Worm (Caenorhabditis elegans) whole organism, L4/young adult: ENCODE measurements around the gene F57A8.7.

Experiments
- W03F9.2 ChIP-seq: fragments of 150-350 bp; optimal IDR thresholded peaks from 2 replicates; lab custom pipeline; 2014; ENCODE audit warnings: missing biosample characterization, missing genetic modification characterization
- dao-5 ChIP-seq: sonication (generic microtip); optimal IDR thresholded peaks from 2 replicates; lab custom pipeline; 2016; ENCODE audit warnings: missing genotype, missing genetic modification characterization, moderate library complexity, missing compliant biosample characterization
- him-1 ChIP-seq: sonication (generic microtip); optimal IDR thresholded peaks from 2 replicates; lab custom pipeline; 2016; ENCODE audit warnings: missing genotype, missing genetic modification reagents, missing genetic modification characterization, missing compliant biosample characterization

Gene F57A8.7

DNA sequence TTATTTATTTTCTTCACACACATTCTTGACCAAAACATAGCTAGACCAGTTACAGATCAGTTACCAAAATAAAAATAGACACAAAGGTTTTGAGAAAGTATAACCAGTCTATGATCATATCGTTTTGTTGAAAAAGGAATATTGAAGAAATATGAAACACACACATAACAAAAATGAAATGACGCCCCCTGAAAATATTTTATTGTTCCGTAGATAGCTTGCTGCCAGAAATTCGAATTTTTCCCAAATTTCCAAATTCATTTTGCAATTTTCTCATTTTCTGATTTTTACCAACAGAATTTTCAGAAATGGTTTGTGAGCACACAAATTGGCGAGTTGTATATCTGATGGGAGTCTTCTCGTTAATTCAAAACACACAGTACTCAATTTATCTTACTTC is at the start of gene F57A8.7:
F57A8.7 (plus strand) TSS at position 301 of the 400 bp plus-strand sequence.
- TF ChIP-seq dao-5 (no peak), W03F9.2 (tag; lab: Kevin White, UChicago) (no peak), him-1 (tag; lab: Kevin White, UChicago) (no peak)

DNA sequence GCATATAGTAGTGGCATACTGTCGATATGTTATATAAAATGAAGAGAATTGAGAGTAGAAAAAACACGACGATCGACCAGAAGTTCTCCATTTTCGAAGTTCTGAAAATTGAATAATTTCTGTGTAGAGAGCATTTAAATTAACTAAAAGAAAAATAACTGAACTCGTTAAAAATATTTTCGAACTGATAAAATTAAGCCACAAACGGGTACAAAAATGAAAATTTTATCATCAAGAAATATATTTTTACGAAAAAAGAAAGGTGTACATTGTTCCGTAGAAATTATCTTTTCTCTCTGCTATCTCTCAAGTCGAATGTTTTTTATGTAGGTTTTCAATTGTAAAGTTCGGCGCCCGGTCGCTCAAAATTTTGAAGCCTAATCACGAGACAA is 44.6 kb upstream of the F57A8.7 start, which contains the start of gene acl-2:
acl-2 (minus strand) TSS at position 101 of the 392 bp plus-strand sequence.
- TF ChIP-seq him-1 (tag; lab: Kevin White, UChicago) (no peak), W03F9.2 (tag; lab: Kevin White, UChicago) (no peak)

DNA sequence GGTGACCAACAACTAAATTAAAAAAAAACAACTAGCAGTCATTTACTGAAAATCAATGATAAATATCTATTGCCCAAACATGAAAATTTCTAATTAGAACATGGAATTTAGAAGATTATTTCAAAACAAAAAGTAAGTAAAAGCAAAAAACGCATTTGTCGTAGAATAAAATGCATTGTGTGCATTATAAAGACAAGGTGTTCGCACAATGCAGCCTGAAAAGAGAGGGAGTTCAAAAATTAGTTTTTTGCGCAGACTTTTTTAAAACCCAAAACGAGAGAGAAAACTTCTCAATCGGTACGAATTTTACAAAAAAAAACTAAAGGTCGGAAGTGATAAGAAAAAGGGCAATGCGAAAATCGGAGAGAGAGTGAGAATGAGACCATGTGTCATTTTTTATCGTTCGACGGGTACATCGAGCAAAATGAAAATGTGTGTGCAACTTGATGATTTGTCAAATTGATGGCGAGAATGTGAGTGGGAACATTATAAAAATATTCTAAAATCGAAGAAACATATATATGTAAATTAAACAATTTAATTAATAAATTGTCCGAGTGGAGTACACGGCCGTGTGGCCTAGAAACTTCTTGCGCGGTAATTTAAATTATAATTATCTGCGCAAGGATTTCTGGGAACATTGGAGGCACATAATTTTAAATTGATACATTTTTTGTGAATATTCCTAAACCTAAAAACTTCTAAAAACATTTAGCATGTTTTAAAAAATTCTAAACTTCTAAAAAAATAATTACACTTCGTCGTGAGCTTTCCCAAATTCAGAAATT is 44.0 kb upstream of the F57A8.7 start:
- TF ChIP-seq W03F9.2 (tag; lab: Kevin White, UChicago) (no peak), dao-5 (no peak), him-1 (tag; lab: Kevin White, UChicago) (no peak)

DNA sequence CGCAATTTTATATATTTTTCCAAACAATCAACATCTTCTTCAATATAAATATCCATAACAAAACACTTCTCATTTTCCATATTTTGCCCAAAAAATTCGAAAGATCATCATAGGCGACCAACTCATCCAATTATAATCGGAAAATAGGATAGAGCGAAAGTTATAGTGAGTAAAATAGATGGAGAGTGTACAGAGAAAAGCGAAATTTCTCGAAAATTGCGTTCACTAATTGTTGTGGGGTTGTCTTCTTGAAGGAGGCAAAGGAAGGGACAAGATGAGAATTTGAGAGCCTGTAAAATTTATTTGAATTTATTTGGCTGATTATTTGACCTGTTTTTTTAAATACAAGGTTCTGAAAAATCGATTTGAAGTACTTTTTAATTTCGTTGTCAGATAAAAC is 40.0 kb upstream of the F57A8.7 start:
- TF ChIP-seq W03F9.2 (tag; lab: Kevin White, UChicago) (no peak), dao-5 (no peak), him-1 (tag; lab: Kevin White, UChicago) (no peak)

DNA sequence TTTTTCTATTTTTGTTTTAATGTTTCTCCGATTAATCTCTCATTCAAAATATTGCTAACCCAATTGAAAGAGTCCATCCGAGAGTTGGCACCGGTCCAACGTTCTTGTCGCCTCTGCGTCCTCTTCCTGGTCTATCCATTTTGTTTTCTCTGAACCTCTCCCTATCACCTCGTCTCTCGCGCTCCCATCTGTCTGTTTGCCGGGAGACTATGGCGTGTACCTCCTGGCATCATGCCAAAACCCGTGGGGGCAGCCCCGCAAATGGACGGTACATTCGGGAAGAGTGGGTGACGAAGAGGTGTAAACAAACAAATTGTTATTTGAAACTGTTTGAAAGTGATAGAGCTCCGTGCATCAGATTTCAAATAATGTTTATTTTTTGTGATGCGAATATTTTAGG is 39.3 kb upstream of the F57A8.7 start, which contains the start of gene T06E8.2:
T06E8.2 (minus strand) TSS at position 139 of the 400 bp plus-strand sequence.
- TF ChIP-seq W03F9.2 (tag; lab: Kevin White, UChicago) = no peak

DNA sequence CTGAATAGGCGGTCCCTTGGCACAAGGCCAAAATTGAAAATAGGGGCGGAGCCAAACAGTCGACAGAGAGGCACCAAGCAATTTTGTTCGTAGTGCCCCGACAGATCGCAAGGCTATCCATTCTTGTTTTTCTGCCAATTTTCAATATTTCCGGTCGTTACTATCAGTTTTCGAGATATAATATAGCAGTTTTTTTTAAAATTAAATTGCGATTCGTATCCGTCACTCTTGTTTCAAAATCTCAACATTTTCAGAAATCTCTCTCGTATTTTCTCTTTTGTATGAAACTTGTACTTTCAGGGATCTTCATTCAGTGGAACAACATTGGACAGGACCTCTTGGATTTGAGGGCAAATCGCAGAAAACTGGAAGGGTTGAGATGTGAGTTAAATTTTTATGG is 38.5 kb upstream of the F57A8.7 start, which contains the start of gene F57A8.1:
F57A8.1 (plus strand) TSS at position 301 of the 400 bp plus-strand sequence.
- TF ChIP-seq dao-5 = no peak

DNA sequence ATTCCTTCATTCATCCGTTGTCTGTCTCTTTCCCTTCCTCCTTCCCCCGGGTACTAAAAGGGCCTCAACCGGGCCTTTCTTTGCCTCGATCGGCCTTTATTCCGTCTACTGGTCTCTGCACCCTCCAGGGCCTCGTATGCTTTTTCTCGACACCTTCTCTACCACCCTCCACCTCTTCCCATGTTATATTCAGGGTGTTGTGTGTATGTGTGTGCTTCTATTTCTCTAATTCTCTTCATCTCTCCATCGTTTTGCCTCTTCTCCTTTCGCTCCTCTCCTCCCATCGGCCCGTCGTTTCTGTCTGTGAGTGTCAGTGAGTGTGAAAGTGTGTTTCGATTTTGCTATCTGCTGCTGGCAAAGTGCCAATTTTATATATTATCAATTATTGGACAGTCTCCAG is 35.7 kb upstream of the F57A8.7 start:
- TF ChIP-seq W03F9.2 (tag; lab: Kevin White, UChicago) (peak; percentile 58), dao-5 (no peak), him-1 (tag; lab: Kevin White, UChicago) (no peak)

DNA sequence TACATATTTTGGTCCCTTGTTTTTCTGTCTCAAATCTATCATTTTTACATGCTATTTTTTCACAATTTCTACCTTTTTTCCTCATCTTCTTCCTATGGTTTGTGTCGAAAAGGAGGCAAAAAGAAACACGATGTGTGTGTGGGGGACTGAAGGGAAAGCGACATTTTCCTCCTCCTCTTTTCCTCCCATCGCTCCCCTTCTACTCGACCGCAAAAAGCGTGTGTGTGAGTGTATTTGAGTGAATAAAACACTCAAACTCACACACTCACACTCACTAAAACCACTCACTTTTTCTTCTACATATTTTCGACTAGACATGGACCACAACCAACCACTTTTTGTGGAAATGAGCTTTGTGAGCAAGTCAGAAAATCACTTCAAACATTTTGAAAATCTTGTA is 34.1 kb upstream of the F57A8.7 start:
- TF ChIP-seq W03F9.2 (tag; lab: Kevin White, UChicago) (no peak), dao-5 (no peak), him-1 (tag; lab: Kevin White, UChicago) (no peak)

DNA sequence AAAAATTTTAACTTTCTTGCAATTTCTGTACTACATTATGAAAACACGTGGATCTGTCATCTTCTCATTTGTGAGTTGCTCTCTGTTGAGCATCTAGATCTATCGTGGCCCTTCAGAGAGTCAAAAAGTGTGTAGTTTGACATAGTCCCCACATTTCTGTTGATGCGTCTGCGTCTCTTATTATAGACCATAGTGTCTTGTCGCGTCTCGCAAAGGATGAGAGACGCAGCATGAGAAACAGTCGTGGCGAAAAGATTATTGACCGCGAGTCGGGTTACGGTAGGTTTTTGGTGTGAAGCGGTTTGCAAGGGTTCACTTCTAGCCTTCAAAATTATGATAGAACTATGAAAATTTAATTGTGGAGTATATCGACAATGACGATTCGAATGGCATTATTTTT is 33.3 kb upstream of the F57A8.7 start:
- peak; percentile 29 for TF ChIP-seq him-1 (tag; lab: Kevin White, UChicago)
- no peak for TF ChIP-seq W03F9.2 (tag; lab: Kevin White, UChicago)
- no peak for TF ChIP-seq dao-5

DNA sequence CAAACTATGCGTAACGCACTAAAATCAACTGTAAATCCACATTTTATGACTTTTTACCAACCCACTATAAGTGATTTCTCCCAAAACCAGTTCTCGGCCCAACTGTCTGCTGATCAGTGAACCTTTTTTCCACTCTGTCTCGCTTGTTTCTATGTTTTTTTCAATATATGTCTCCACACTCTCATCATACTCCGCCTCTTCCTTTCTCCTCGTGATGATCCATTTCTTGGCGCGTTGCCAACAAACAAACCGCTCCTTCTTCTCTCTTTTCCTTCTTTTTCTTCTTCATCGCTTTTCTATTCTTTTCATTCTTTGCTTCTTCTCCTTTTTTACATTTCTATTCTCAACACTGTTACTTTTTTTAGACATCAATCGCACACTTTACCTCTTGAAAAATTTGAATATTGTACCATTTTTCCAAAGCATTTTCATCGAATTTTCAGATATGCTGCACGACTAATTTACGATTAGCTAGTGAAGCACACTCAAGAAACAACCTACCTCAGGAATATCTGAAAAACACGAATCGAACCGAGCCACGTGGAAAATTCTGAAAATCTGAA is 32.2 kb upstream of the F57A8.7 start, which contains the start of gene T06E8.8:
T06E8.8 (plus strand) TSS at position 513 of the 563 bp plus-strand sequence.
- TF ChIP-seq dao-5 (no peak), W03F9.2 (tag; lab: Kevin White, UChicago) (no peak)

DNA sequence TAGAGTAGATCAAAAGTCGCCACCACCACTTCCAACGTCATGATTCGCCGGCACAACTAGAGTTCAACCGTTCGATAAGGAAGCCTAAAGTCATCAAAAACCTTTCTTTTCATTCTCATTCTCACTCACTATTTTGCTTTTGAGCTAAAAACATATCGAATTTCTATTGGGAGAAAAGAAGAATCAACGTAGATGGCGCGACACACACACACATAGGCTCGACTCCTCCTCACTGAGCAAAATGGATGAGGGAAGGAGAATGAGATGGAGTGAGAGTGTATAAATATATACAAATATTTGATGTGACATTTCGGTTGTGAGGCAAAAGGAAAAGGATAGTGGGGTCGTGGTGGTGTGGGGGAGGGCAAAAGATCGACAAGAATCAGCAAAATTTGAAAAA is 30.8 kb upstream of the F57A8.7 start:
- no peak for TF ChIP-seq dao-5

DNA sequence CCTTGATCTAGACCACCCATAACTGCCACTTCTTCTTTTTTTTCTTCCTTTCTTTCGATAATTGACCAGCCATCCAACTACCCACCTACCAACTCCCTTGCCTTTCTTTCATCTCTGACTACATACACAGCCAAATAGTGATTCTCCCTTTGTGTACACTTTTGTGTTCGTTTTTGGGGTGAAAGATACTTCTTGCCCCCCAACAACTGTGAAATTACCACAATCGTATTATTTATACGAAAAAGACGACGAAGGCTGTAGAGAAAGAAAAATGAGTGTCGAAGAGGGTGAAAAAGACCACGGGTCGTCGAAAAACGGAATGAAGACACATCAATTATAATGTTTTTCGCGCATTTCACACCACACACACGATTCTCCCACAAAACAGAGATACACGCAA is 29.0 kb upstream of the F57A8.7 start:
- TF ChIP-seq him-1 (tag; lab: Kevin White, UChicago) = no peak
- no peak for TF ChIP-seq dao-5
- no peak for TF ChIP-seq W03F9.2 (tag; lab: Kevin White, UChicago)

DNA sequence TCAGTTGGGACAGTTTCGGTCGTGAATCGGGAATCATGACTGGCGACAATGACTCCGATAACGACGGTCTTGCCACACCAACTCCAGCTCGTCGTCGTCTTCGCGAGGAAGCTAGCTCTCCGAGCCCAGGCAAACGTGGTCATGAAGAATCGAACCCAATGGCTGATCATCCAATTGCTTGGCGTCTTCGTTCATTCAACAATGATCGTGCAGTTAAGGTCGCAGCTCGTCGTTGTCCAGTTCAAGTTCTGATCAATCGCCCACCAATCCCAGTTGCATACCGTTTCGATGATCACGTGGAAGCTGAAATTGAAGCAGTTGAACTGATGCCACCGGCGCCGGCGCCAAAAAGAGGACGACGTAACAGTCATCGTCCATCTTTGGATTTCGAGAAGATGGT is 28.4 kb upstream of the F57A8.7 start:
- TF ChIP-seq him-1 (tag; lab: Kevin White, UChicago) (no peak), dao-5 (no peak), W03F9.2 (tag; lab: Kevin White, UChicago) (no peak)

DNA sequence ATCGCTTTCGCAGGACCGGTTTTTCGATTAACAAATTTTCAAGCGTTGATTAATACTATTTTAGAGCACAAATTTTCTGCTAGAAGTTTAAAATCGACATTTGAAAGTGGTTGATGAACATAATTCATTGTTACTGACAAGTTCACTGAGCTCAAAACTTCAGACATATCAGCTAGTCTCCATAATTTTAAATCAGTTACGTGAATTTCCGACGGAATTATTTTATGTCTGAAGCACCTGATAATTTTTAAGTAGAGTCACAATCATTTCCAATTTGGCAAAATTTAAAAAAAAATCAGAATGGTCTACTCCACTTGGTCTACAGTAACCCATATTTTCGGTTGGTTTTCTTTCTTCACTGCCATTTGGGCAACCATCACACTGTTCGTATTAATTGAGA is 23.7 kb upstream of the F57A8.7 start, which contains the start of gene str-118:
str-118 (plus strand) TSS at position 301 of the 400 bp plus-strand sequence.
- TF ChIP-seq W03F9.2 (tag; lab: Kevin White, UChicago) = no peak
- no peak for TF ChIP-seq him-1 (tag; lab: Kevin White, UChicago)
- no peak for TF ChIP-seq dao-5

DNA sequence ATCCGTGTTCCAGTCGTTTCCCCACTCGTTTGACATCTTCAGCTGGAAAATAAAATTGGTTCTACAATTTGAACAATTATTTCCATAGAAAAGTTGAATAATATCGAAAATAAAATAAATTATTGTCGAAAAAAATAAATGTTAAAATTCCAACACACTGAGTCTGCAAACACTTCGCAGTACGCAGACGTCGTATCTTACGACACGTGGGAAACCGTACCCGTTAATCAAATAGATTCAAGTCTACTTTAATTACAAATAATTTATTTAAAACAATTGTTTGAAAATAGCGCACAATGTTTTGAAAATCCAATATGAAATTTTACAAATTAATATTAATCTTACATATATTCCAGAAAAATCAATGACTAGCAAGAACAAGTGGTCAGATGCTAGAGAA is 20.7 kb upstream of the F57A8.7 start, which contains the start of gene yif-1:
yif-1 (minus strand) TSS at position 42 of the 400 bp plus-strand sequence.
- TF ChIP-seq him-1 (tag; lab: Kevin White, UChicago) (no peak), dao-5 (no peak), W03F9.2 (tag; lab: Kevin White, UChicago) (no peak)
